Worm (Caenorhabditis elegans) whole organism, early embryonic: ENCODE results near the gene C02F5.3.

Source experiments
- F13C5.2 ChIP-seq: sonication (generic microtip); optimal IDR thresholded peaks from 2 replicates; lab custom pipeline; 2017; ENCODE audit warnings: mild to moderate bottlenecking, missing genetic modification characterization, inconsistent platforms, missing compliant biosample characterization
- ama-1 ChIP-seq: fragments of 150-350 bp; optimal IDR thresholded peaks from 2 replicates; lab custom pipeline; 2014
- ceh-36 ChIP-seq: sonication (generic microtip); optimal IDR thresholded peaks from 2 replicates; lab custom pipeline; 2016; ENCODE audit warnings: missing genetic modification characterization, inconsistent platforms, missing compliant biosample characterization
- ets-7 ChIP-seq: sonication (generic microtip); optimal IDR thresholded peaks from 2 replicates; lab custom pipeline; 2016; ENCODE audit warnings: missing genotype, missing genetic modification characterization, missing compliant biosample characterization
- hmbx-1 ChIP-seq: sonication (generic microtip); optimal IDR thresholded peaks from 2 replicates; lab custom pipeline; 2016; ENCODE audit warnings: mild to moderate bottlenecking, missing genetic modification characterization, missing compliant biosample characterization
- sea-1 ChIP-seq: fragments of 200-800 bp; sonication (Bioruptor generic); conservative IDR thresholded peaks from 2 replicates; pipeline ENCODE4 v1.3.6; 2022; ENCODE audit warnings: missing genetic modification characterization, missing compliant biosample characterization
- tbx-11 ChIP-seq: fragments of 200-800 bp; sonication (Bioruptor generic); IDR thresholded peaks from 2 replicates; pipeline ENCODE4 v1.3.6; 2022; ENCODE audit warnings: missing genetic modification characterization, missing compliant biosample characterization
- tbx-37 ChIP-seq: fragments of 200-800 bp; sonication (Bioruptor generic); conservative IDR thresholded peaks from 2 replicates; pipeline ENCODE4 v1.3.6; 2022; ENCODE audit warnings: missing genetic modification reagents, missing genetic modification characterization, missing compliant biosample characterization
- tra-4 ChIP-seq: sonication (generic microtip); optimal IDR thresholded peaks from 2 replicates; lab custom pipeline; 2017; ENCODE audit warnings: missing genetic modification characterization, missing compliant biosample characterization

- TF ChIP-seq hmbx-1 (tag; lab: Kevin White, UChicago) (no peak), tra-4 (no peak), ama-1 (no peak), sea-1 (GFP tag; lab: Robert Waterston, UW) (no peak), ceh-36 (no peak), F13C5.2 (tag; lab: Kevin White, UChicago) (no peak), ets-7 (tag; lab: Kevin White, UChicago) (no peak), tbx-11 (GFP tag; lab: Robert Waterston, UW) (no peak), tbx-37 (GFP tag; lab: Robert Waterston, UW) (no peak)
Observed at ce11 chrIII:8202754-8203153, 42.9 kb upstream of the C02F5.3 start, which contains the start of gene snb-5.
